Fruit fly (Drosophila melanogaster) whole organism, embryonic: ENCODE measurements around the gene CG4629.

ENCODE experiments used
- aop ChIP-seq: fragments of 200-800 bp; sonication (Bioruptor generic); IDR thresholded peaks from 2 replicates; pipeline ENCODE4 v1.3.6; 2022; ENCODE audit warnings: missing biosample characterization, missing genetic modification characterization
- br ChIP-seq: fragments of >200 bp; optimal IDR thresholded peaks from 2 replicates; lab custom pipeline; 2017

DNA sequence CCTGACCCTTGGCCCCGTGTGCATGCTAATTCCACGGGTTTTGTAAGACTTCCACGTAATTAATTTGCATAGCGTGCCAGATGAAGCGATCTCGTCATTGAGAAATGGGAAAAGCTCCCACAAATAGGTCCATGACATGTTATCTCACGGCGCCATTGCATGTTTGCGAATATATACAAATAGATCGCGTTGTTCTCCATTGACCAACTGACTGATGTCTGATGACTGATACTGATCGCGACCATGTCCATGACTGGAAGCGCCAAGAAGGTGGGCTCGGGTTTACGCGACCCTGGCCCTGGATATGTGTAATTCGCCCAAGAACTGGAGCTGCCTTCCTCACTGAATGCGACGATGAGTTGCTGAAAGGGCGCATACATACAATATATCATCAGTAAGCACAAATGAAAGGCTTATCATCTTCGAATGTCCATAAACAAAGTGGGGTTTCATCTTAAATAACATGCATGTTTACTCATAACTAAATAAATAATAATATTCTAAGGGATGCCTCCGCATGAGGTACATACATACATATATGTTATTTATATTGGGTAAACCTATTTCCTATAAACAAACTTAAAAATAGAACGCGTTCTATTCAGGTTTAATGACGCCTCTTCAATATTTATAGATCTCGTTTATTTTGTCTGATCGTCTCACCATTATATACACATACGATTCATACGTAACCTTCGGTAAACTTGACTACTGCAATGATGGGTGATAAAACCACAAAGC is 20.9 kb upstream of the CG4629 start:
- TF ChIP-seq aop (GFP tag; lab: Robert Waterston, UW): no peak
- no peak for TF ChIP-seq br
